Worm (Caenorhabditis elegans) whole organism, young adult: ENCODE results near the gene R08B4.3.

Experiments
- B0261.1 ChIP-seq: sonication (generic microtip); optimal IDR thresholded peaks from 2 replicates; lab custom pipeline; 2016; ENCODE audit warnings: mild to moderate bottlenecking, missing genetic modification characterization, moderate library complexity, missing compliant biosample characterization
- B0336.3 ChIP-seq: fragments of 200-800 bp; sonication (Bioruptor generic); IDR thresholded peaks from 2 replicates; pipeline ENCODE4 v1.3.6; 2022; ENCODE audit warnings: missing genetic modification characterization, missing compliant biosample characterization
- C06A6.2 ChIP-seq: fragments of 200-800 bp; sonication (Bioruptor generic); conservative IDR thresholded peaks from 2 replicates; pipeline ENCODE4 v1.3.6; 2022; ENCODE audit warnings: missing genetic modification characterization, missing compliant biosample characterization
- F10E7.11 ChIP-seq: sonication (generic microtip); optimal IDR thresholded peaks from 2 replicates; lab custom pipeline; 2017; ENCODE audit warnings: mild to moderate bottlenecking, missing genetic modification characterization, moderate library complexity, missing compliant biosample characterization
- F23B12.7 ChIP-seq: sonication (generic microtip); optimal IDR thresholded peaks from 2 replicates; lab custom pipeline; 2017; ENCODE audit warnings: missing genetic modification characterization, mild to moderate bottlenecking, missing compliant biosample characterization, antibody characterized with exemption, moderate library complexity; ENCODE audit not compliant: insufficient read depth
- F57C9.4 ChIP-seq: sonication (generic microtip); optimal IDR thresholded peaks from 2 replicates; lab custom pipeline; 2017; ENCODE audit warnings: mild to moderate bottlenecking, missing genetic modification characterization, missing compliant biosample characterization
- T07F8.4 ChIP-seq: sonication (generic microtip); optimal IDR thresholded peaks from 2 replicates; lab custom pipeline; 2016; ENCODE audit warnings: mild to moderate bottlenecking, missing genetic modification characterization, moderate library complexity, missing compliant biosample characterization
- T26A5.8 ChIP-seq: sonication (generic microtip); optimal IDR thresholded peaks from 2 replicates; lab custom pipeline; 2016; ENCODE audit warnings: missing genetic modification characterization, missing compliant biosample characterization
- akir-1 ChIP-seq: fragments of 200-800 bp; sonication (Bioruptor generic); optimal IDR thresholded peaks from 2 replicates; lab custom pipeline; 2018; ENCODE audit warnings: mild to moderate bottlenecking, missing genetic modification characterization, moderate library complexity, missing compliant biosample characterization
- aptf-2 ChIP-seq: fragments of 200-800 bp; sonication (Bioruptor generic); conservative IDR thresholded peaks from 2 replicates; pipeline ENCODE4 v1.3.6; 2022; ENCODE audit warnings: missing genetic modification reagents, missing genetic modification characterization, missing compliant biosample characterization
- attf-3 ChIP-seq: fragments of 200-800 bp; sonication (Bioruptor generic); conservative IDR thresholded peaks from 2 replicates; pipeline ENCODE4 v1.3.6; 2022; ENCODE audit warnings: missing genetic modification reagents, missing genetic modification characterization, missing compliant biosample characterization
- ccch-3 ChIP-seq: fragments of 200-800 bp; sonication (Bioruptor generic); optimal IDR thresholded peaks from 2 replicates; lab custom pipeline; 2018; ENCODE audit warnings: mild to moderate bottlenecking, missing genetic modification characterization, missing compliant biosample characterization
- ceh-100 ChIP-seq: fragments of 200-800 bp; sonication (Bioruptor generic); IDR thresholded peaks from 2 replicates; pipeline ENCODE4 v1.3.6; 2022; ENCODE audit warnings: missing genetic modification reagents, missing genetic modification characterization, missing compliant biosample characterization
- ceh-58 ChIP-seq: fragments of 200-800 bp; sonication (Bioruptor generic); IDR thresholded peaks from 2 replicates; pipeline ENCODE4 v1.3.6; 2022; ENCODE audit warnings: missing genetic modification characterization, missing compliant biosample characterization
- chd-7 ChIP-seq: sonication (generic microtip); optimal IDR thresholded peaks from 2 replicates; lab custom pipeline; 2016; ENCODE audit warnings: mild to moderate bottlenecking, missing genetic modification characterization, moderate library complexity, missing compliant biosample characterization
- die-1 ChIP-seq: sonication (generic microtip); optimal IDR thresholded peaks from 2 replicates; lab custom pipeline; 2016; ENCODE audit warnings: missing genotype, mild to moderate bottlenecking, missing genetic modification characterization, missing compliant biosample characterization
- egrh-3 ChIP-seq: fragments of 200-800 bp; sonication (Bioruptor generic); IDR thresholded peaks from 2 replicates; pipeline ENCODE4 v1.3.6; 2022; ENCODE audit warnings: missing genetic modification reagents, missing genetic modification characterization, missing compliant biosample characterization
- fkh-3 ChIP-seq: sonication (generic microtip); optimal IDR thresholded peaks from 2 replicates; lab custom pipeline; 2016; ENCODE audit warnings: mild to moderate bottlenecking, missing genetic modification characterization, missing compliant biosample characterization
- hmg-1.2 ChIP-seq: fragments of 200-800 bp; sonication (Bioruptor generic); IDR thresholded peaks from 2 replicates; pipeline ENCODE4 v1.3.6; 2022; ENCODE audit warnings: missing genetic modification reagents, missing genetic modification characterization, missing compliant biosample characterization
- let-607 ChIP-seq, 2 experiments: fragments of 200-800 bp in 1 of 2; sonication (Bioruptor generic) in 1 of 2; sonication (generic microtip) in 1 of 2; optimal IDR thresholded peaks; 2 replicates each; lab custom pipeline; 2016 to 2018; ENCODE audit warnings: mild to moderate bottlenecking in 2 of 2, missing compliant biosample characterization in 2 of 2, missing genetic modification characterization in 2 of 2, moderate library complexity in 2 of 2, missing genotype in 1 of 2
- lin-26 ChIP-seq: fragments of 200-800 bp; sonication (Bioruptor generic); IDR thresholded peaks from 2 replicates; pipeline ENCODE4 v1.3.6; 2022; ENCODE audit warnings: missing genetic modification reagents, missing genetic modification characterization, missing compliant biosample characterization
- lsy-27 ChIP-seq: sonication (generic microtip); optimal IDR thresholded peaks from 2 replicates; lab custom pipeline; 2017; ENCODE audit warnings: missing genetic modification characterization, mild to moderate bottlenecking, missing compliant biosample characterization, antibody characterized with exemption, missing genotype, borderline replicate concordance; ENCODE audit not compliant: insufficient read depth
- madf-10 ChIP-seq: sonication (generic microtip); optimal IDR thresholded peaks from 2 replicates; lab custom pipeline; 2016; ENCODE audit warnings: mild to moderate bottlenecking, missing genetic modification characterization, missing compliant biosample characterization
- mes-4 ChIP-seq: sonication (generic microtip); optimal IDR thresholded peaks from 2 replicates; lab custom pipeline; 2016; ENCODE audit warnings: missing genotype, missing genetic modification characterization, missing compliant biosample characterization
- mxl-1 ChIP-seq: sonication (generic microtip); optimal IDR thresholded peaks from 2 replicates; lab custom pipeline; 2016; ENCODE audit warnings: missing genetic modification characterization, missing compliant biosample characterization
- nfya-1 ChIP-seq: sonication (generic microtip); optimal IDR thresholded peaks from 2 replicates; lab custom pipeline; 2017; ENCODE audit warnings: antibody characterized with exemption, missing compliant biosample characterization, missing genetic modification characterization, borderline replicate concordance; ENCODE audit not compliant: insufficient read depth
- nfyb-1 ChIP-seq: fragments of 200-800 bp; sonication (Bioruptor generic); IDR thresholded peaks from 2 replicates; pipeline ENCODE4 v1.3.6; 2022; ENCODE audit warnings: missing genetic modification reagents, missing genetic modification characterization, missing compliant biosample characterization
- nhr-179 ChIP-seq: sonication (generic microtip); optimal IDR thresholded peaks from 2 replicates; lab custom pipeline; 2016; ENCODE audit warnings: mild to moderate bottlenecking, missing genetic modification characterization, missing compliant biosample characterization
- rec-8 ChIP-seq, 2 experiments: sonication (generic microtip); optimal IDR thresholded peaks; 2 replicates each; lab custom pipeline; 2016; ENCODE audit warnings: mild to moderate bottlenecking in 2 of 2, missing genetic modification characterization in 2 of 2, missing genetic modification reagents in 2 of 2, missing genotype in 2 of 2, missing biosample characterization in 1 of 2, missing compliant biosample characterization in 1 of 2, moderate library complexity in 1 of 2
- snpc-3.4 ChIP-seq: sonication (generic microtip); optimal IDR thresholded peaks from 2 replicates; lab custom pipeline; 2017; ENCODE audit warnings: missing genetic modification characterization, mild to moderate bottlenecking, missing compliant biosample characterization, antibody characterized with exemption, moderate library complexity, missing genotype, missing genetic modification reagents
- snpc-4 ChIP-seq, 5 experiments: fragments of 150-350 bp in 1 of 5; sonication (generic microtip) in 4 of 5; optimal IDR thresholded peaks; 2 replicates each; lab custom pipeline; 2014 to 2018; ENCODE audit warnings: missing genetic modification characterization in 5 of 5, missing biosample characterization in 3 of 5, antibody characterized with exemption in 2 of 5, mild to moderate bottlenecking in 2 of 5, missing compliant biosample characterization in 2 of 5, missing genotype in 2 of 5, moderate library complexity in 2 of 5, missing genetic modification reagents in 1 of 5
- sptf-2 ChIP-seq: fragments of 200-800 bp; sonication (Bioruptor generic); optimal IDR thresholded peaks from 2 replicates; lab custom pipeline; 2018; ENCODE audit warnings: mild to moderate bottlenecking, missing genetic modification characterization, missing compliant biosample characterization
- tbp1 ChIP-seq: fragments of 200-800 bp; sonication (Bioruptor generic); optimal IDR thresholded peaks from 2 replicates; lab custom pipeline; 2018; ENCODE audit warnings: mild to moderate bottlenecking, missing genetic modification characterization, missing compliant biosample characterization
- tlf-1 ChIP-seq: fragments of 200-800 bp; sonication (Bioruptor generic); optimal IDR thresholded peaks from 2 replicates; lab custom pipeline; 2018; ENCODE audit warnings: mild to moderate bottlenecking, missing genetic modification characterization, missing compliant biosample characterization
- zfh-2 ChIP-seq: fragments of 200-800 bp; sonication (Bioruptor generic); conservative IDR thresholded peaks from 2 replicates; pipeline ENCODE4 v1.3.6; 2022; ENCODE audit warnings: missing genetic modification reagents, missing genetic modification characterization, missing compliant biosample characterization
- ztf-18 ChIP-seq: sonication (generic microtip); optimal IDR thresholded peaks from 2 replicates; lab custom pipeline; 2016; ENCODE audit warnings: missing genotype, mild to moderate bottlenecking, missing genetic modification characterization, missing compliant biosample characterization
- ztf-25 ChIP-seq: fragments of 200-800 bp; sonication (Bioruptor generic); IDR thresholded peaks from 2 replicates; pipeline ENCODE4 v1.3.6; 2022; ENCODE audit warnings: missing genetic modification reagents, missing genetic modification characterization, missing compliant biosample characterization

Gene R08B4.3

ce11 chrX:11116723-11117122 is 4.1 kb downstream of the R08B4.3 start, which contains the start of gene nlp-66:
Gene nlp-66 (minus strand): TSS chrX:11116823.
- TF ChIP-seq B0336.3 (GFP tag; lab: Robert Waterston, UW) (no peak), attf-3 (no peak), nhr-179 (tag; lab: Kevin White, UChicago) (no peak), rec-8 (tag; optimal IDR thresholded peaks at IDR 0.05; lab: Kevin White, UChicago) (no peak), sptf-2 (GFP tag; lab: Kevin White, UChicago) (no peak), T07F8.4 (tag; lab: Kevin White, UChicago) (no peak), B0261.1 (tag; lab: Kevin White, UChicago) (no peak), tbp1 (GFP tag; lab: Kevin White, UChicago) (no peak), die-1 (tag; lab: Kevin White, UChicago) (no peak), madf-10 (no peak), tlf-1 (no peak), F57C9.4 (tag; lab: Kevin White, UChicago) (no peak), akir-1 (no peak), ztf-25 (GFP tag; lab: Robert Waterston, UW) (no peak)

DNA sequence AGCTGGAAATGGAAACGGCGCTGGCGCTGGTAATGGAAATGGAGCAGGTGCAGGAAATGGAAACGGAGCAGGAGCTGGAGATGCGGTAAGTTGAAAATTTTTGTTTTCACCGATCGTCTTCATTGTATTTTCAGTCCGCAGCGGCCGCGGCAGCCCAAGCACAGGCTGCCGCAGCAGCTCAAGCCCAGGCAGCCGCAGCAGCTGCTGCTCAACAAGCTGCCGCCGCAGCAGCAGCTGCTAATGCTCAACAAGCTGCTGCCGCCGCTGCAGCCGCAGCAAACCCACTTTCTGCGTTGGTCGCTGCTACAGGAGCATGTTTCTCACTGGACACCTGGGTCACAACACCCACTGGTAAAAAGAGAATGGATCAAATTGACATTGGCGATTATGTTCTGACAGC is 6.4 kb downstream of the R08B4.3 start:
- TF ChIP-seq mxl-1 (tag; lab: Kevin White, UChicago) (no peak), fkh-3 (peak; percentile 20), snpc-4 (GFP tag; optimal IDR thresholded peaks at IDR 0.05; lab: Kevin White, UChicago) (no peak), snpc-4 (tag; optimal IDR thresholded peaks at IDR 0.05; lab: Kevin White, UChicago) (no peak), ceh-58 (no peak), F23B12.7 (tag; lab: Kevin White, UChicago) (no peak), let-607 (tag; optimal IDR thresholded peaks at IDR 0.05; lab: Kevin White, UChicago) (no peak), egrh-3 (peak; percentile 95), zfh-2 (peak; percentile 90), lsy-27 (tag; lab: Kevin White, UChicago) (no peak), C06A6.2 (no peak)

DNA sequence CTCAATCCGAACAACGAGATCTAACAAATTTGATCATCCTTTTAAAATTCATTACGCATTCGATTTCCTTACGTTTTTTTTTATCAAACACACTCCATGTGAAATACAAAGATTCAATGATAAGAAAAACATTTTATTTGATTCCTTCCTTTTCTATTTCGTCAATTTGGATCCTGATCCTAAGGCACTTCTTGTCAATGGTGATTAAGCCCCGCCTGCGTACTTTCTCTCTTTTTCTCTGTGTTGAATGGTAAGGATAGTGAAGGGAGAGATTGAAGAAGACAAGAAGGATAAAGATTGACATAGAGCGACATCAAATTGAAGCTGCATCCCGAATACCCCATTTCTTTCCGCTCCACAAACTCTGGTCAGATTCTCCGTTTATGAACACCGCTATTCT is 11.6 kb downstream of the R08B4.3 start, which contains the start of gene grd-1:
TSS of gene grd-1 (plus strand) at position 241 of the 400 bp plus-strand sequence.
- TF ChIP-seq ccch-3 (GFP tag; lab: Kevin White, UChicago) (no peak), lin-26 (no peak), ceh-100 (no peak), chd-7 (tag; lab: Kevin White, UChicago) (no peak), mes-4 (no peak), nfya-1 (tag; lab: Kevin White, UChicago) (no peak), F10E7.11 (tag; lab: Kevin White, UChicago) (no peak), hmg-1.2 (no peak), snpc-3.4 (tag; lab: Kevin White, UChicago) (no peak), ztf-18 (tag; lab: Kevin White, UChicago) (no peak), aptf-2 (no peak), nfyb-1 (GFP tag; lab: Robert Waterston, UW) (no peak), B0336.3 (GFP tag; lab: Robert Waterston, UW) (no peak), T26A5.8 (tag; lab: Kevin White, UChicago) (no peak)
